Fruit fly (Drosophila melanogaster): ENCODE measurements around the gene S1P.

- TF ChIP-seq toe (GFP tag; optimal IDR thresholded peaks at IDR 0.05) (no peak), Clk (GFP tag; optimal IDR thresholded peaks at IDR 0.05) (no peak), kay (GFP tag; ENCODE audit: borderline replicate concordance) (no peak), Hr96 (GFP tag; optimal IDR thresholded peaks at IDR 0.05) (no peak), CG7045 (GFP tag; optimal IDR thresholded peaks at IDR 0.05) (no peak), pad (GFP tag; optimal IDR thresholded peaks at IDR 0.05) (no peak), ovo (GFP tag; optimal IDR thresholded peaks at IDR 0.05) (no peak), CG14711 (tag; optimal IDR thresholded peaks at IDR 0.05) (no peak), bab1 (GFP tag; optimal IDR thresholded peaks at IDR 0.05) (no peak), CG12768 (GFP tag; optimal IDR thresholded peaks at IDR 0.05) (no peak), CG5204 (GFP tag; optimal IDR thresholded peaks at IDR 0.05) (no peak)
Measured at dm6 chr3L:21644607-21645006, 27.4 kb upstream of the S1P start, which contains the start of gene CG43980.

All from whole organism, adult.